Fruit fly (Drosophila melanogaster) whole organism, embryonic: ENCODE measurements around the gene PGAP2.

Experiments
- Bteb2 ChIP-seq: fragments of 200-800 bp; sonication (Bioruptor generic); optimal IDR thresholded peaks from 2 replicates; lab custom pipeline; 2016; ENCODE audit warnings: missing biosample characterization, missing genetic modification characterization
- CG12236 ChIP-seq: fragments of 200-800 bp; sonication (Bioruptor generic); optimal IDR thresholded peaks from 2 replicates; lab custom pipeline; 2016; ENCODE audit warnings: missing biosample characterization, missing genetic modification characterization
- CG13296 ChIP-seq: fragments of 200-800 bp; sonication (Bioruptor generic); optimal IDR thresholded peaks from 3 replicates; lab custom pipeline; 2018; ENCODE audit warnings: missing biosample characterization, mild to moderate bottlenecking, missing genetic modification characterization
- CG14965 ChIP-seq: fragments of 200-800 bp; sonication (Bioruptor generic); optimal IDR thresholded peaks from 2 replicates; lab custom pipeline; 2016; ENCODE audit warnings: missing biosample characterization, missing genetic modification characterization, borderline replicate concordance
- CG15073 ChIP-seq: fragments of 200-800 bp; sonication (Bioruptor generic); optimal IDR thresholded peaks from 2 replicates; lab custom pipeline; 2016; ENCODE audit warnings: missing biosample characterization, missing genetic modification characterization
- CG15479 ChIP-seq: fragments of 200-800 bp; sonication (Bioruptor generic); optimal IDR thresholded peaks from 3 replicates; lab custom pipeline; 2019; ENCODE audit warnings: missing biosample characterization, mild to moderate bottlenecking, missing genetic modification characterization, moderate library complexity
- CG15601 ChIP-seq: fragments of 200-800 bp; sonication (Bioruptor generic); optimal IDR thresholded peaks from 3 replicates; lab custom pipeline; 2019; ENCODE audit warnings: missing biosample characterization, mild to moderate bottlenecking, missing genetic modification characterization, moderate library complexity
- CG1602 ChIP-seq: fragments of 200-800 bp; sonication (Bioruptor generic); optimal IDR thresholded peaks from 3 replicates; lab custom pipeline; 2016; ENCODE audit warnings: missing biosample characterization, missing genetic modification characterization
- CG1603 ChIP-seq: fragments of 200-800 bp; sonication (Bioruptor generic); optimal IDR thresholded peaks from 2 replicates; lab custom pipeline; 2019; ENCODE audit warnings: missing biosample characterization, mild to moderate bottlenecking, missing genetic modification characterization, moderate library complexity
- CG4282 ChIP-seq: fragments of 200-800 bp; sonication (Bioruptor generic); optimal IDR thresholded peaks from 2 replicates; lab custom pipeline; 2016; ENCODE audit warnings: missing biosample characterization, missing genetic modification characterization
- CG6254 ChIP-seq: fragments of 200-800 bp; sonication (Bioruptor generic); optimal IDR thresholded peaks from 3 replicates; lab custom pipeline; 2017; ENCODE audit warnings: mild to moderate bottlenecking, missing biosample characterization, missing genetic modification reagents, missing genetic modification characterization
- CG7271 ChIP-seq: fragments of 200-800 bp; sonication (Bioruptor generic); optimal IDR thresholded peaks from 2 replicates; lab custom pipeline; 2018; ENCODE audit warnings: missing biosample characterization, mild to moderate bottlenecking, missing genetic modification characterization, moderate library complexity
- CG7357 ChIP-seq: fragments of 200-800 bp; sonication (Bioruptor generic); IDR thresholded peaks from 3 replicates; pipeline ENCODE4 v1.3.6; 2022; ENCODE audit warnings: missing biosample characterization, missing genetic modification characterization
- CG8359 ChIP-seq: fragments of 200-800 bp; sonication (Bioruptor generic); optimal IDR thresholded peaks from 2 replicates; lab custom pipeline; 2017; ENCODE audit warnings: missing biosample characterization, mild to moderate bottlenecking, missing genetic modification characterization, borderline replicate concordance
- CG8478 ChIP-seq: fragments of >200 bp; optimal IDR thresholded peaks from 2 replicates; lab custom pipeline; 2018
- CG8924 ChIP-seq: fragments of 200-800 bp; optimal IDR thresholded peaks from 3 replicates; lab custom pipeline; 2019; ENCODE audit warnings: missing biosample characterization, mild to moderate bottlenecking, missing genetic modification characterization, moderate library complexity
- CG9609 ChIP-seq: fragments of 200-800 bp; sonication (Bioruptor generic); optimal IDR thresholded peaks from 3 replicates; lab custom pipeline; 2016; ENCODE audit warnings: missing biosample characterization, missing genetic modification characterization
- CTCF ChIP-seq: fragments of 200-800 bp; sonication (Bioruptor generic); optimal IDR thresholded peaks from 2 replicates; lab custom pipeline; 2017; ENCODE audit warnings: missing biosample characterization, mild to moderate bottlenecking, missing genetic modification characterization, moderate library complexity
- Camta ChIP-seq: fragments of 200-800 bp; sonication (Bioruptor generic); optimal IDR thresholded peaks from 2 replicates; lab custom pipeline; 2016; ENCODE audit warnings: missing biosample characterization, missing genetic modification characterization
- Dbx ChIP-seq: fragments of 200-800 bp; sonication (Bioruptor generic); IDR thresholded peaks from 3 replicates; pipeline ENCODE4 v1.3.6; 2022; ENCODE audit warnings: missing biosample characterization, missing genetic modification characterization
- Dfd ChIP-seq, 2 experiments: fragments of >200 bp; optimal IDR thresholded peaks; 2 replicates each; lab custom pipeline; 2017; ENCODE audit warnings: missing biosample characterization in 2 of 2, missing genetic modification characterization in 2 of 2
- H2.0 ChIP-seq: fragments of 200-800 bp; sonication (Bioruptor generic); IDR thresholded peaks from 2 replicates; pipeline ENCODE4 v1.3.6; 2022; ENCODE audit warnings: missing biosample characterization, missing genetic modification characterization
- Med ChIP-seq: fragments of 200-800 bp; sonication (Bioruptor generic); peaks from one replicate; lab custom pipeline; 2016; ENCODE audit warnings: missing biosample characterization, missing genetic modification characterization, mild to moderate bottlenecking, inconsistent platforms, moderate library complexity
- Mrtf ChIP-seq: fragments of 200-800 bp; sonication (Bioruptor generic); IDR thresholded peaks from 3 replicates; pipeline ENCODE4 v1.3.6; 2022; ENCODE audit warnings: missing biosample characterization, missing genetic modification characterization
- NFAT ChIP-seq: fragments of 200-800 bp; sonication (Bioruptor generic); IDR thresholded peaks from 2 replicates; pipeline ENCODE4 v1.3.6; 2022; ENCODE audit warnings: missing biosample characterization, missing genetic modification characterization
- Neu2 ChIP-seq: fragments of 200-800 bp; sonication (Bioruptor generic); optimal IDR thresholded peaks from 3 replicates; lab custom pipeline; 2016; ENCODE audit warnings: missing biosample characterization, missing genetic modification characterization, borderline replicate concordance
- Scr ChIP-seq: fragments of 200-800 bp; sonication (Bioruptor generic); IDR thresholded peaks from 2 replicates; pipeline ENCODE4 v1.3.6; 2022; ENCODE audit warnings: missing biosample characterization, missing genetic modification characterization; ENCODE audit not compliant: partially characterized antibody
- Sin3A ChIP-seq: fragments of >200 bp; optimal IDR thresholded peaks from 2 replicates; lab custom pipeline; 2018
- Spps ChIP-seq: fragments of 200-800 bp; sonication (Bioruptor generic); optimal IDR thresholded peaks from 2 replicates; lab custom pipeline; 2018; ENCODE audit warnings: missing biosample characterization, mild to moderate bottlenecking, missing genetic modification characterization
- ato ChIP-seq: fragments of 200-800 bp; sonication (Bioruptor generic); IDR thresholded peaks from 2 replicates; pipeline ENCODE4 v1.3.6; 2022; ENCODE audit warnings: missing biosample characterization, missing genetic modification characterization; ENCODE audit not compliant: partially characterized antibody
- btn ChIP-seq: fragments of 200-800 bp; sonication (Bioruptor generic); optimal IDR thresholded peaks from 2 replicates; lab custom pipeline; 2016; ENCODE audit warnings: missing biosample characterization, missing genetic modification characterization
- caup ChIP-seq: fragments of 200-800 bp; sonication (Bioruptor generic); optimal IDR thresholded peaks from 3 replicates; lab custom pipeline; 2017; ENCODE audit warnings: missing biosample characterization, mild to moderate bottlenecking, missing genetic modification characterization, moderate library complexity; ENCODE audit not compliant: severe bottlenecking
- dmrt11E ChIP-seq: fragments of 200-800 bp; sonication (Bioruptor generic); optimal IDR thresholded peaks from 3 replicates; lab custom pipeline; 2018; ENCODE audit warnings: missing biosample characterization, mild to moderate bottlenecking, missing genetic modification characterization, moderate library complexity
- dysf ChIP-seq: fragments of 200-800 bp; sonication (Bioruptor generic); IDR thresholded peaks from 3 replicates; pipeline ENCODE4 v1.3.6; 2022; ENCODE audit warnings: missing biosample characterization, missing genetic modification characterization
- eve ChIP-seq, 2 experiments: fragments of >200 bp; optimal IDR thresholded peaks; 2 replicates each; lab custom pipeline; 2017; ENCODE audit warnings: missing biosample characterization in 2 of 2, missing genetic modification characterization in 2 of 2
- hkb ChIP-seq, 2 experiments: fragments of 200-800 bp in 1 of 2; fragments of >200 bp in 1 of 2; sonication (Bioruptor generic) in 1 of 2; IDR thresholded peaks in 1 of 2; optimal IDR thresholded peaks in 1 of 2; 2 replicates each; pipeline versions ENCODE4 v1.3.6 to Lab custom; 2017 to 2022; ENCODE audit warnings: missing biosample characterization in 1 of 2, missing genetic modification characterization in 1 of 2
- ind ChIP-seq: fragments of 200-800 bp; sonication (Bioruptor generic); optimal IDR thresholded peaks from 3 replicates; lab custom pipeline; 2016; ENCODE audit warnings: missing biosample characterization, missing genetic modification characterization
- insv ChIP-seq, 2 experiments: fragments of 200-800 bp; sonication (Bioruptor generic); optimal IDR thresholded peaks; 3 replicates each; lab custom pipeline; 2016 to 2018; ENCODE audit warnings: missing biosample characterization in 2 of 2, missing genetic modification characterization in 2 of 2
- inv ChIP-seq: fragments of 200-800 bp; sonication (Bioruptor generic); IDR thresholded peaks from 2 replicates; pipeline ENCODE4 v1.3.6; 2022; ENCODE audit warnings: missing biosample characterization, missing genetic modification characterization; ENCODE audit not compliant: partially characterized antibody
- nau ChIP-seq: fragments of 200-800 bp; sonication (Bioruptor generic); optimal IDR thresholded peaks from 3 replicates; lab custom pipeline; 2017; ENCODE audit warnings: missing biosample characterization, mild to moderate bottlenecking, missing genetic modification characterization, missing genetic modification reagents
- nerfin-2 ChIP-seq: fragments of 200-800 bp; sonication (Bioruptor generic); IDR thresholded peaks from 2 replicates; pipeline ENCODE4 v1.3.6; 2022; ENCODE audit warnings: missing biosample characterization, missing genetic modification characterization; ENCODE audit not compliant: partially characterized antibody
- nmo ChIP-seq: fragments of 200-800 bp; sonication (Bioruptor generic); optimal IDR thresholded peaks from 2 replicates; lab custom pipeline; 2018; ENCODE audit warnings: missing biosample characterization, mild to moderate bottlenecking, missing genetic modification characterization, moderate library complexity
- otp ChIP-seq: fragments of 200-800 bp; sonication (Bioruptor generic); IDR thresholded peaks from 3 replicates; pipeline ENCODE4, ENCODE4 v1.3.6; 2022; ENCODE audit warnings: missing biosample characterization, missing genetic modification characterization
- ro ChIP-seq: fragments of 200-800 bp; sonication (Bioruptor generic); IDR thresholded peaks from 2 replicates; pipeline ENCODE4 v1.3.6; 2022; ENCODE audit warnings: missing biosample characterization, missing genetic modification characterization
- so ChIP-seq: fragments of 200-800 bp; sonication (Bioruptor generic); IDR thresholded peaks from 3 replicates; pipeline ENCODE4 v1.3.6; 2022; ENCODE audit warnings: missing biosample characterization, missing genetic modification characterization
- stwl ChIP-seq: fragments of 200-800 bp; sonication (Bioruptor generic); optimal IDR thresholded peaks from 3 replicates; lab custom pipeline; 2018; ENCODE audit warnings: missing biosample characterization, mild to moderate bottlenecking, missing genetic modification characterization, moderate library complexity
- sug ChIP-seq: fragments of 200-800 bp; optimal IDR thresholded peaks from 2 replicates; lab custom pipeline; 2019; ENCODE audit warnings: missing biosample characterization, mild to moderate bottlenecking, missing genetic modification characterization, moderate library complexity
- tin ChIP-seq: fragments of 200-800 bp; sonication (Bioruptor generic); optimal IDR thresholded peaks from 3 replicates; lab custom pipeline; 2016; ENCODE audit warnings: missing biosample characterization, missing genetic modification characterization
- tio ChIP-seq: fragments of 200-800 bp; sonication (Bioruptor generic); optimal IDR thresholded peaks from 2 replicates; lab custom pipeline; 2017; ENCODE audit warnings: missing biosample characterization, missing genetic modification characterization, inconsistent platforms
- tna ChIP-seq: fragments of 200-800 bp; sonication (Bioruptor generic); IDR thresholded peaks from 2 replicates; pipeline ENCODE4 v1.3.6; 2022; ENCODE audit warnings: missing biosample characterization, missing genetic modification characterization; ENCODE audit not compliant: partially characterized antibody
- vnd ChIP-seq: fragments of 200-800 bp; sonication (Bioruptor generic); IDR thresholded peaks from 3 replicates; pipeline ENCODE4 v1.3.6; 2022; ENCODE audit warnings: missing biosample characterization, missing genetic modification characterization; ENCODE audit not compliant: partially characterized antibody
- vvl ChIP-seq: fragments of 200-800 bp; sonication (Bioruptor generic); IDR thresholded peaks from 2 replicates; pipeline ENCODE4 v1.3.6; 2022; ENCODE audit warnings: missing biosample characterization, missing genetic modification characterization

Gene PGAP2

DNA sequence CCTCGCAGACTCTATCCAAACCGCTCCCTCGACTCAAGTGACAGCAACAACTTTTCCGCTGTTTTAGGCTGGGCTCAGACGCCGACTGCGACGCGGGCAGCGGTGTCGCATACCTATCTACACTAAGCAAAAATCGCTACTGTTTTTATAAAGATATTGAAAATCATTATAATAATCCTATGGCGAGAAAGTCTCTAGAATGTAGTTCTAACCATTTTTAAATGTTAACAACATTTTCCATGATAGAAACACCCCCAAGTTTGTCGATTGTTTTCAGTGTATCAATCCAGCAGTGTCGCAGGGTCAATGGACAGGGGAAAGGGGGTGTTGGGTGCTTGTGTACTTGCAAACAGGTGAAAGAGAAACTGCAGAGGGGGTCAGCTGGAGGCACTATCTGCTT lies 46.5 kb upstream of the PGAP2 start (continued):
- TF ChIP-seq CG13296 (GFP tag; lab: Kevin White, UChicago), result peak; percentile 94
- no peak for TF ChIP-seq Sin3A
- TF ChIP-seq Dfd (GFP tag; optimal IDR thresholded peaks at IDR 0.05; lab: Kevin White, UChicago), result peak in 1 of 2 experiments; percentile 4
- TF ChIP-seq caup (GFP tag; lab: Kevin White, UChicago), result peak; percentile 95
- TF ChIP-seq Med (GFP tag; lab: Kevin White, UChicago), result peak; percentile 100
- peak in 1 of 2 experiments; percentile 85 for TF ChIP-seq eve (GFP tag; optimal IDR thresholded peaks at IDR 0.05; lab: Kevin White, UChicago)
- TF ChIP-seq stwl (tag; lab: Kevin White, UChicago), result peak; percentile 43
- TF ChIP-seq CG6254 (GFP tag; lab: Kevin White, UChicago), result peak; percentile 92
- TF ChIP-seq CG12236 (GFP tag; lab: Kevin White, UChicago), result peak; percentile 86
- peak; percentile 7 for TF ChIP-seq hkb (optimal IDR thresholded peaks at IDR 0.05; lab: Kevin White, UChicago)
- peak; percentile 97 for TF ChIP-seq hkb (GFP tag; IDR thresholded peaks at IDR 0.05; lab: Robert Waterston, UW)
- no peak for TF ChIP-seq vnd
- no peak for TF ChIP-seq tna (GFP tag; lab: Robert Waterston, UW)
- TF ChIP-seq CG9609, result peak; percentile 93
- TF ChIP-seq Mrtf (GFP tag; lab: Robert Waterston, UW), result peak; percentile 95
- TF ChIP-seq Spps (tag; lab: Kevin White, UChicago), result peak; percentile 92
- peak; percentile 91 for TF ChIP-seq CG15479
- TF ChIP-seq Scr (GFP tag; lab: Robert Waterston, UW), result no peak
- peak; percentile 96 for TF ChIP-seq nmo (GFP tag; lab: Kevin White, UChicago)
- TF ChIP-seq ato (GFP tag; lab: Robert Waterston, UW), result no peak
- peak; percentile 95 for TF ChIP-seq tin (GFP tag; lab: Kevin White, UChicago)
- TF ChIP-seq H2.0 (GFP tag; lab: Robert Waterston, UW), result peak; percentile 97
- peak; percentile 92 for TF ChIP-seq btn
- TF ChIP-seq so, result peak; percentile 96
- TF ChIP-seq CG8359 (GFP tag; lab: Kevin White, UChicago), result peak; percentile 87
- peak; percentile 98 for TF ChIP-seq otp (GFP tag; lab: Robert Waterston, UW)
- peak; percentile 94 for TF ChIP-seq CG1602 (GFP tag; lab: Kevin White, UChicago)
- peak; percentile 97 for TF ChIP-seq CG8924
- peak; percentile 81 for TF ChIP-seq CG4282 (GFP tag; lab: Kevin White, UChicago)
- TF ChIP-seq CG7357, result peak; percentile 88
- TF ChIP-seq Dbx (GFP tag; lab: Robert Waterston, UW), result peak; percentile 97
- TF ChIP-seq Neu2 (GFP tag; lab: Kevin White, UChicago), result peak; percentile 63
- TF ChIP-seq nerfin-2 (GFP tag; lab: Robert Waterston, UW), result no peak
- peak; percentile 92 for TF ChIP-seq CG15601 (tag; lab: Kevin White, UChicago)
- no peak for TF ChIP-seq CG8478 (lab: Kevin White, UChicago)
- TF ChIP-seq sug (tag; lab: Kevin White, UChicago), result peak; percentile 91
- TF ChIP-seq Bteb2, result peak; percentile 94
- TF ChIP-seq insv (GFP tag; optimal IDR thresholded peaks at IDR 0.05; lab: Kevin White, UChicago), result peak; percentile 32 to 60
- TF ChIP-seq ind (GFP tag; lab: Kevin White, UChicago), result peak; percentile 97
- TF ChIP-seq, all 482 proteins: peak for 439

DNA sequence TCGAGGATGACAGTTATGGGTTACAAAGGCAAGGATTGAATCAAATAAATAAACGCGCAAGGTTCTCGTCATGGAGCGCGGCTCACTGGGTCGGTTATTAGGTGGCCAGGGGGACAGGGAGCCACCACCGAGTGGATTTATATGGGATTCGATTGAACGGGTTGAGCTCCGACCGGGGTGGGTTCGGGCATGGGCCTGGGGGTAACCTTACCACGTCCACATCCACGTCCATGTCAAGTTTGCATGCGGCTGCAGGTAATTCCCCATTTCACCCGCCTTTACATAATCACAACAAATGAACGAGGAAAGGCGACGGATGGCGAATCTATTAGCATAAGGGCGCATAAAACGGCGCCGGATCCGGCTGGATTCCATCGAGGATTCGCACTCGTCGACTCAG lies 40.6 kb upstream of the PGAP2 start, which contains the start of gene CG13950:
Gene CG13950, plus strand, starts transcription at position 301 of the 400 bp plus-strand sequence.
- TF ChIP-seq ro (GFP tag; lab: Robert Waterston, UW) (no peak), H2.0 (GFP tag; lab: Robert Waterston, UW) (no peak), dmrt11E (tag; lab: Kevin White, UChicago) (no peak), NFAT (no peak), nau (GFP tag; lab: Kevin White, UChicago) (no peak), CTCF (GFP tag; lab: Kevin White, UChicago) (no peak), CG7271 (tag; lab: Kevin White, UChicago) (no peak), tio (GFP tag; lab: Kevin White, UChicago) (no peak), CG1603 (tag; lab: Kevin White, UChicago) (no peak), dysf (GFP tag; lab: Robert Waterston, UW) (no peak), inv (GFP tag; lab: Robert Waterston, UW) (no peak), CG14965 (GFP tag; lab: Kevin White, UChicago) (no peak), vvl (GFP tag; lab: Robert Waterston, UW) (no peak), Camta (GFP tag; lab: Kevin White, UChicago) (no peak), CG15073 (GFP tag; lab: Kevin White, UChicago) (no peak)
